Worm (Caenorhabditis elegans) whole organism, mixed stage, embryonic: ENCODE data around the gene knl-1.

Experiments used
- M03D4.4 ChIP-seq: sonication (generic microtip); optimal IDR thresholded peaks from 2 replicates; lab custom pipeline; 2017; ENCODE audit warnings: mild to moderate bottlenecking, missing genetic modification characterization, missing compliant biosample characterization
- bed-3 ChIP-seq: fragments of 200-800 bp; sonication (Bioruptor generic); optimal IDR thresholded peaks from 3 replicates; lab custom pipeline; 2018; ENCODE audit warnings: mild to moderate bottlenecking, missing genetic modification characterization, moderate library complexity, missing compliant biosample characterization
- blmp-1 ChIP-seq: fragments of 150-350 bp; optimal IDR thresholded peaks from 2 replicates; lab custom pipeline; 2014; ENCODE audit warnings: missing biosample characterization, missing genetic modification characterization
- ceh-39 ChIP-seq: fragments of 150-350 bp; optimal IDR thresholded peaks from 2 replicates; lab custom pipeline; 2014; ENCODE audit warnings: missing biosample characterization, missing genetic modification characterization
- ceh-43 ChIP-seq: fragments of 200-800 bp; sonication (Bioruptor generic); optimal IDR thresholded peaks from 2 replicates; lab custom pipeline; 2018; ENCODE audit warnings: mild to moderate bottlenecking, missing genetic modification characterization, moderate library complexity, missing compliant biosample characterization
- ceh-83 ChIP-seq: fragments of 200-800 bp; sonication (Bioruptor generic); optimal IDR thresholded peaks from 2 replicates; lab custom pipeline; 2018; ENCODE audit warnings: mild to moderate bottlenecking, missing genetic modification characterization, missing compliant biosample characterization
- ces-1 ChIP-seq: fragments of 150-350 bp; optimal IDR thresholded peaks from 2 replicates; lab custom pipeline; 2014; ENCODE audit warnings: missing biosample characterization, missing genetic modification reagents, missing genetic modification characterization
- cnd-1 ChIP-seq: fragments of 200-800 bp; sonication (Bioruptor generic); optimal IDR thresholded peaks from 2 replicates; lab custom pipeline; 2018; ENCODE audit warnings: mild to moderate bottlenecking, missing genetic modification characterization, missing compliant biosample characterization
- drap-1 ChIP-seq: fragments of 200-800 bp; sonication (Bioruptor generic); optimal IDR thresholded peaks from 3 replicates; lab custom pipeline; 2018; ENCODE audit warnings: mild to moderate bottlenecking, missing genetic modification characterization, missing compliant biosample characterization
- elt-1 ChIP-seq: sonication (generic microtip); optimal IDR thresholded peaks from 2 replicates; lab custom pipeline; 2017; ENCODE audit warnings: missing genetic modification characterization, mild to moderate bottlenecking, missing compliant biosample characterization, antibody characterized with exemption, moderate library complexity, borderline replicate concordance; ENCODE audit not compliant: insufficient read depth
- elt-3 ChIP-seq: fragments of 150-350 bp; optimal IDR thresholded peaks from 2 replicates; lab custom pipeline; 2014; ENCODE audit warnings: missing biosample characterization, missing genetic modification characterization
- flh-1 ChIP-seq: fragments of 200-800 bp; sonication (Bioruptor generic); optimal IDR thresholded peaks from 2 replicates; lab custom pipeline; 2018; ENCODE audit warnings: mild to moderate bottlenecking, missing genetic modification characterization, moderate library complexity, missing compliant biosample characterization
- ham-2 ChIP-seq: fragments of 200-800 bp; sonication (Bioruptor generic); optimal IDR thresholded peaks from 2 replicates; lab custom pipeline; 2018; ENCODE audit warnings: mild to moderate bottlenecking, missing genetic modification characterization, missing compliant biosample characterization
- hlh-1 ChIP-seq: fragments of 150-350 bp; optimal IDR thresholded peaks from 2 replicates; lab custom pipeline; 2014; ENCODE audit warnings: missing biosample characterization, missing genetic modification reagents, missing genetic modification characterization
- lin-13 ChIP-seq: fragments of 150-350 bp; optimal IDR thresholded peaks from 2 replicates; lab custom pipeline; 2014; ENCODE audit warnings: missing biosample characterization, missing genetic modification characterization
- lin-32 ChIP-seq: fragments of 200-800 bp; sonication (Bioruptor generic); optimal IDR thresholded peaks from 2 replicates; lab custom pipeline; 2018; ENCODE audit warnings: mild to moderate bottlenecking, missing genetic modification characterization, missing compliant biosample characterization
- lsy-2 ChIP-seq: fragments of 150-350 bp; optimal IDR thresholded peaks from 2 replicates; lab custom pipeline; 2014; ENCODE audit warnings: missing biosample characterization, missing genetic modification characterization
- mab-5 ChIP-seq: fragments of 150-350 bp; optimal IDR thresholded peaks from 2 replicates; lab custom pipeline; 2014; ENCODE audit warnings: missing biosample characterization, missing genetic modification characterization
- mep-1 ChIP-seq: fragments of 150-350 bp; optimal IDR thresholded peaks from 2 replicates; lab custom pipeline; 2017; ENCODE audit warnings: missing biosample characterization, missing genetic modification reagents, missing genetic modification characterization, inconsistent platforms
- nhr-12 ChIP-seq: fragments of 150-350 bp; optimal IDR thresholded peaks from 2 replicates; lab custom pipeline; 2014; ENCODE audit warnings: missing biosample characterization, missing genetic modification characterization
- nhr-2 ChIP-seq: fragments of 150-350 bp; optimal IDR thresholded peaks from 2 replicates; lab custom pipeline; 2014; ENCODE audit warnings: missing biosample characterization, missing genetic modification characterization
- nhr-237 ChIP-seq: fragments of 150-350 bp; optimal IDR thresholded peaks from 2 replicates; lab custom pipeline; 2014; ENCODE audit warnings: missing biosample characterization, missing genetic modification characterization
- nhr-28 ChIP-seq: fragments of 150-350 bp; optimal IDR thresholded peaks from 2 replicates; lab custom pipeline; 2014; ENCODE audit warnings: missing biosample characterization, missing genetic modification characterization
- nhr-76 ChIP-seq: sonication (generic microtip); optimal IDR thresholded peaks from 2 replicates; lab custom pipeline; 2017; ENCODE audit warnings: missing biosample characterization, missing genetic modification characterization
- pha-4 ChIP-seq: fragments of 150-350 bp; optimal IDR thresholded peaks from 2 replicates; lab custom pipeline; 2018; ENCODE audit warnings: missing biosample characterization, missing genetic modification reagents, missing genetic modification characterization
- snpc-4 ChIP-seq: fragments of 150-350 bp; optimal IDR thresholded peaks from 2 replicates; lab custom pipeline; 2014; ENCODE audit warnings: missing biosample characterization, missing genetic modification characterization
- sptf-1 ChIP-seq: sonication (generic microtip); optimal IDR thresholded peaks from 2 replicates; lab custom pipeline; 2017; ENCODE audit warnings: mild to moderate bottlenecking, missing genetic modification characterization, moderate library complexity, missing compliant biosample characterization
- tbx-8 ChIP-seq: fragments of 200-800 bp; sonication (Bioruptor generic); optimal IDR thresholded peaks from 2 replicates; lab custom pipeline; 2018; ENCODE audit warnings: mild to moderate bottlenecking, missing genetic modification characterization, moderate library complexity, missing compliant biosample characterization
- unc-120 ChIP-seq: sonication (generic microtip); optimal IDR thresholded peaks from 2 replicates; lab custom pipeline; 2017; ENCODE audit warnings: missing genetic modification characterization, missing compliant biosample characterization; ENCODE audit not compliant: poor library complexity, severe bottlenecking
- unc-39 ChIP-seq: fragments of 150-350 bp; optimal IDR thresholded peaks from 2 replicates; lab custom pipeline; 2014; ENCODE audit warnings: missing biosample characterization, missing genetic modification characterization
- unc-62 ChIP-seq: fragments of 150-350 bp; optimal IDR thresholded peaks from 2 replicates; lab custom pipeline; 2014; ENCODE audit warnings: missing biosample characterization, missing genetic modification reagents, missing genetic modification characterization
- ztf-11 ChIP-seq: fragments of 150-350 bp; optimal IDR thresholded peaks from 2 replicates; lab custom pipeline; 2014; ENCODE audit warnings: missing biosample characterization, missing genetic modification characterization

knl-1 gene

ce11 chrIII:8265753-8266152 lies 15.3 kb downstream of the knl-1 start, which contains the start of gene mrps-9:
mrps-9 (plus strand) TSS chrIII:8266062.
- TF ChIP-seq blmp-1: peak; percentile 0
- no peak for TF ChIP-seq ces-1 (GFP tag; lab: Kevin White, UChicago)
- TF ChIP-seq nhr-76: no peak
- peak; percentile 58 for TF ChIP-seq ceh-83
- TF ChIP-seq nhr-28 (tag; lab: Kevin White, UChicago): no peak
- TF ChIP-seq lin-13 (tag; lab: Kevin White, UChicago): no peak
- no peak for TF ChIP-seq M03D4.4 (tag; lab: Kevin White, UChicago)
- TF ChIP-seq nhr-237 (tag; lab: Kevin White, UChicago): no peak
- no peak for TF ChIP-seq ztf-11

ce11 chrIII:8268296-8268695 lies 17.9 kb downstream of the knl-1 start, which contains the start of the genes F09G8.7 and crn-7:
F09G8.7 (minus strand) TSS chrIII:8268355.
crn-7 (plus strand) TSS chrIII:8268531.
- TF ChIP-seq mep-1 (tag; lab: Kevin White, UChicago) (peak; percentile 2), ztf-11 (no peak)

- TF ChIP-seq hlh-1 (tag; lab: Kevin White, UChicago) (no peak), ham-2 (GFP tag; lab: Kevin White, UChicago) (no peak), nhr-2 (tag; lab: Kevin White, UChicago) (no peak), unc-62 (GFP tag; lab: Kevin White, UChicago) (no peak), sptf-1 (tag; lab: Kevin White, UChicago) (no peak), lin-32 (no peak), ceh-39 (tag; lab: Kevin White, UChicago) (no peak), ztf-11 (no peak), unc-120 (tag; lab: Kevin White, UChicago) (no peak)
These were observed 21.3 kb downstream of the knl-1 start, which contains the start of the genes mps-4 and F09G8.10 for ce11 chrIII:8271676-8272225. mps-4 (minus strand) TSS chrIII:8271776. F09G8.10 (minus strand) TSS chrIII:8272175.

ce11 chrIII:8275871-8276270 lies 25.4 kb downstream of the knl-1 start, which contains the start of gene clec-160:
clec-160 (minus strand) TSS chrIII:8275971.
- no peak for TF ChIP-seq elt-1 (tag; lab: Kevin White, UChicago)
- no peak for TF ChIP-seq mep-1 (tag; lab: Kevin White, UChicago)
- TF ChIP-seq unc-39 (tag; lab: Kevin White, UChicago): no peak
- TF ChIP-seq ceh-43 (GFP tag; lab: Kevin White, UChicago): no peak
- no peak for TF ChIP-seq ztf-11
- no peak for TF ChIP-seq cnd-1 (tag; lab: Kevin White, UChicago)
- TF ChIP-seq pha-4: no peak
- TF ChIP-seq lsy-2: no peak
- TF ChIP-seq ceh-39 (tag; lab: Kevin White, UChicago): no peak
- TF ChIP-seq lin-32: no peak
- TF ChIP-seq nhr-12 (tag; lab: Kevin White, UChicago): no peak
- no peak for TF ChIP-seq mab-5
- TF ChIP-seq unc-120 (tag; lab: Kevin White, UChicago): no peak
- no peak for TF ChIP-seq bed-3 (GFP tag; lab: Kevin White, UChicago)
- TF ChIP-seq snpc-4 (tag; lab: Kevin White, UChicago): no peak
- TF ChIP-seq blmp-1: no peak

DNA sequence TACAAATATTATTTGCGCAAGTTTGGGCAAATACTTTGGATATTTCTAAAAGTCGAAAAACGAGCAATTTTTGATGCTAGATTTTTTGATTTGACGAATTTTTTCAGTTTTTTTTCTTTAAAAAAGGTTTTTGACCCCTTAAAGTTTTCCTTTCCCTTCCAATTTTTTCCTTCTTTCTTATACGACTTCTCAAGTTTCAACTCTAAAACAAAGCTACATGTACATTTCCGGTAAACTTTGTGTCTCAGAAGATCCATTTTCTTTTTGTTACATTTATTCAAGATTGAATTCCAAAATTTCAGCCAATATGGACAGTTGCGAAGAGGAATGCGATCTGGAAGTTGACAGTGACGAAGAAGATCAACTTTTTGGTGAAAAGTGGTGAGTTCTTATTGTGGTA lies 28.4 kb downstream of the knl-1 start, which contains the start of gene mig-10:
TSS of gene mig-10 (plus strand) at position 301 of the 400 bp plus-strand sequence.
- no peak for TF ChIP-seq ceh-83
- TF ChIP-seq nhr-76: no peak
- no peak for TF ChIP-seq ceh-39 (tag; lab: Kevin White, UChicago)
- no peak for TF ChIP-seq nhr-12 (tag; lab: Kevin White, UChicago)
- TF ChIP-seq blmp-1: no peak
- TF ChIP-seq drap-1: no peak
- no peak for TF ChIP-seq pha-4
- no peak for TF ChIP-seq lin-13 (tag; lab: Kevin White, UChicago)
- no peak for TF ChIP-seq lsy-2
- TF ChIP-seq flh-1 (GFP tag; lab: Kevin White, UChicago): no peak
- TF ChIP-seq tbx-8 (GFP tag; lab: Kevin White, UChicago): no peak
- TF ChIP-seq ham-2 (GFP tag; lab: Kevin White, UChicago): no peak
- TF ChIP-seq elt-3 (tag; lab: Kevin White, UChicago): no peak
- no peak for TF ChIP-seq M03D4.4 (tag; lab: Kevin White, UChicago)
- no peak for TF ChIP-seq nhr-28 (tag; lab: Kevin White, UChicago)
- no peak for TF ChIP-seq cnd-1 (tag; lab: Kevin White, UChicago)
